Worm (Caenorhabditis elegans) whole organism, L3 larva: ENCODE measurements around the gene M199.7.
"Not testable (repeated sequence)": the region's sequence is repeated elsewhere in the genome, so short reads cannot be mapped to it uniquely, and the experiment has no call there.

Experiments
- R02D3.7 ChIP-seq: fragments of 150-350 bp; optimal IDR thresholded peaks from 2 replicates; lab custom pipeline; 2014; ENCODE audit warnings: missing biosample characterization, missing genetic modification characterization
- ZK546.5 ChIP-seq: sonication (generic microtip); optimal IDR thresholded peaks from 2 replicates; lab custom pipeline; 2017; ENCODE audit warnings: missing biosample characterization, missing genetic modification characterization
- aly-2 ChIP-seq: fragments of 150-350 bp; optimal IDR thresholded peaks from 2 replicates; lab custom pipeline; 2014; ENCODE audit warnings: missing biosample characterization, missing genetic modification characterization
- ama-1 ChIP-seq: fragments of 150-350 bp; optimal IDR thresholded peaks from 2 replicates; lab custom pipeline; 2018
- ceh-16 ChIP-seq: sonication (generic microtip); optimal IDR thresholded peaks from 2 replicates; lab custom pipeline; 2017; ENCODE audit warnings: missing biosample characterization, missing genetic modification characterization
- ceh-28 ChIP-seq: fragments of 150-350 bp; optimal IDR thresholded peaks from 2 replicates; lab custom pipeline; 2014; ENCODE audit warnings: missing biosample characterization, missing genetic modification reagents, missing genetic modification characterization
- ceh-82 ChIP-seq: fragments of 150-350 bp; optimal IDR thresholded peaks from 2 replicates; lab custom pipeline; 2014; ENCODE audit warnings: missing biosample characterization, missing genetic modification characterization
- ceh-9 ChIP-seq: sonication (generic microtip); optimal IDR thresholded peaks from 2 replicates; lab custom pipeline; 2018; ENCODE audit warnings: missing biosample characterization, missing genetic modification characterization
- daf-12 ChIP-seq: fragments of 150-350 bp; optimal IDR thresholded peaks from 2 replicates; lab custom pipeline; 2014; ENCODE audit warnings: missing biosample characterization, missing genetic modification reagents, missing genetic modification characterization
- egl-27 ChIP-seq: sonication (generic microtip); optimal IDR thresholded peaks from 4 replicates; lab custom pipeline; 2017; ENCODE audit warnings: missing biosample characterization, missing genetic modification reagents, missing genetic modification characterization
- elt-1 ChIP-seq: fragments of 150-350 bp; optimal IDR thresholded peaks from 2 replicates; lab custom pipeline; 2014; ENCODE audit warnings: missing biosample characterization, missing genetic modification characterization
- elt-2 ChIP-seq: sonication (generic microtip); optimal IDR thresholded peaks from 2 replicates; lab custom pipeline; 2016; ENCODE audit warnings: missing genetic modification reagents, mild to moderate bottlenecking, missing genetic modification characterization, missing compliant biosample characterization
- elt-3 ChIP-seq, 3 experiments: fragments of 150-350 bp in 1 of 3; sonication (generic microtip) in 2 of 3; optimal IDR thresholded peaks; 2 replicates in 2 of 3; 4 replicates in 1 of 3; lab custom pipeline; 2014 to 2017; ENCODE audit warnings: missing biosample characterization in 3 of 3, missing genetic modification characterization in 3 of 3
- fkh-10 ChIP-seq: sonication (generic microtip); optimal IDR thresholded peaks from 2 replicates; lab custom pipeline; 2017; ENCODE audit warnings: missing biosample characterization, missing genetic modification reagents, missing genetic modification characterization
- fkh-2 ChIP-seq: fragments of 150-350 bp; optimal IDR thresholded peaks from 2 replicates; lab custom pipeline; 2014; ENCODE audit warnings: missing biosample characterization, missing genetic modification reagents, missing genetic modification characterization
- fos-1 ChIP-seq: fragments of 150-350 bp; optimal IDR thresholded peaks from 2 replicates; lab custom pipeline; 2014; ENCODE audit warnings: missing biosample characterization, missing genetic modification characterization
- hmg-11 ChIP-seq: sonication (generic microtip); optimal IDR thresholded peaks from 2 replicates; lab custom pipeline; 2016; ENCODE audit warnings: missing genetic modification characterization, missing compliant biosample characterization
- jun-1 ChIP-seq: fragments of 150-350 bp; optimal IDR thresholded peaks from 2 replicates; lab custom pipeline; 2014; ENCODE audit warnings: missing biosample characterization, missing genetic modification reagents, missing genetic modification characterization
- mdl-1 ChIP-seq: fragments of 150-350 bp; optimal IDR thresholded peaks from 2 replicates; lab custom pipeline; 2014; ENCODE audit warnings: missing biosample characterization, missing genetic modification characterization
- nhr-11 ChIP-seq: fragments of 150-350 bp; optimal IDR thresholded peaks from 2 replicates; lab custom pipeline; 2014; ENCODE audit warnings: missing biosample characterization, missing genetic modification characterization
- nhr-12 ChIP-seq: fragments of 150-350 bp; optimal IDR thresholded peaks from 2 replicates; lab custom pipeline; 2014; ENCODE audit warnings: missing biosample characterization, missing genetic modification characterization
- nhr-23 ChIP-seq: fragments of 150-350 bp; optimal IDR thresholded peaks from 2 replicates; lab custom pipeline; 2014; ENCODE audit warnings: missing biosample characterization, missing genetic modification reagents, missing genetic modification characterization
- nhr-237 ChIP-seq: fragments of 150-350 bp; optimal IDR thresholded peaks from 2 replicates; lab custom pipeline; 2014; ENCODE audit warnings: missing biosample characterization, missing genetic modification characterization
- nhr-43 ChIP-seq: sonication (generic microtip); optimal IDR thresholded peaks from 2 replicates; lab custom pipeline; 2016; ENCODE audit warnings: mild to moderate bottlenecking, missing genetic modification characterization, missing compliant biosample characterization; ENCODE audit not compliant: poor library complexity, severe bottlenecking
- nhr-67 ChIP-seq: fragments of 150-350 bp; optimal IDR thresholded peaks from 2 replicates; lab custom pipeline; 2014; ENCODE audit warnings: missing biosample characterization, missing genetic modification characterization
- nhr-76 ChIP-seq: fragments of 150-350 bp; sonication (generic microtip); optimal IDR thresholded peaks from 5 replicates; lab custom pipeline; 2014; ENCODE audit warnings: missing biosample characterization, missing genetic modification characterization
- pha-4 ChIP-seq: fragments of 150-350 bp; optimal IDR thresholded peaks from 2 replicates; lab custom pipeline; 2014; ENCODE audit warnings: missing biosample characterization, missing genetic modification reagents, missing genetic modification characterization
- pqm-1 ChIP-seq: fragments of 150-350 bp; optimal IDR thresholded peaks from 2 replicates; lab custom pipeline; 2017; ENCODE audit warnings: missing biosample characterization, missing genetic modification characterization, inconsistent platforms
- sea-2 ChIP-seq: fragments of 150-350 bp; sonication (generic microtip); optimal IDR thresholded peaks from 4 replicates; lab custom pipeline; 2014; ENCODE audit warnings: missing biosample characterization, missing genetic modification reagents, missing genetic modification characterization
- skn-1 ChIP-seq: fragments of 150-350 bp; optimal IDR thresholded peaks from 2 replicates; lab custom pipeline; 2014; ENCODE audit warnings: missing biosample characterization, missing genetic modification characterization
- unc-39 ChIP-seq: sonication (generic microtip); optimal IDR thresholded peaks from 4 replicates; lab custom pipeline; 2017; ENCODE audit warnings: missing biosample characterization, missing genetic modification characterization
- unc-62 ChIP-seq: fragments of 150-350 bp; sonication (generic microtip); optimal IDR thresholded peaks from 4 replicates; lab custom pipeline; 2014; ENCODE audit warnings: missing biosample characterization, missing genetic modification reagents, missing genetic modification characterization
- zag-1 ChIP-seq: fragments of 150-350 bp; optimal IDR thresholded peaks from 2 replicates; lab custom pipeline; 2014; ENCODE audit warnings: missing biosample characterization, missing genetic modification characterization
- ztf-4 ChIP-seq: fragments of 150-350 bp; optimal IDR thresholded peaks from 2 replicates; lab custom pipeline; 2014; ENCODE audit warnings: missing biosample characterization, missing genetic modification characterization

The M199.7 gene

ce11 chrIV:15120746-15121145, 2.2 kb upstream of the M199.7 start, which contains the start of gene clec-189:
clec-189 (plus strand) TSS chrIV:15120837.
- no peak for TF ChIP-seq R02D3.7 (tag; lab: Kevin White, UChicago)
- TF ChIP-seq nhr-67 (tag; lab: Kevin White, UChicago), result no peak
- TF ChIP-seq ceh-28 (tag; lab: Kevin White, UChicago), result no peak
- no peak for TF ChIP-seq elt-2

DNA sequence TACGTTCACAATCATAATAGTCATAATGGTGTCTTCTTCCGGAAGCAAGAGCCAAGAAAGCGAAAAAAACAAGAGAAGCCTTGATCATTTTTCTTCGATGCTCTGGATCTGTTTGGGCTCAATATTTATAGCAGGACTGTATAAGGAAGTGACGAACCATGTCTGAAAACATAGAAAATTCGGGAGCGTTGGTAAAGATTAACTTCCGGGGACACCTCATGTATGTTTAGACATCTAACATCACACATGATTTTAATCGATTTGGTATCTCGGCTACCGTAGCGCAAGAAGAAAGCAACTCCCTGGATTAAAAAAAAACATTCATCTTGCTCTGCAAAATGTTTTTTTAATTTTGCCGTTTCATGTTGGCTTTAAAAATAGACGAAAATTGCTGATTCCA, 3.0 kb downstream of the M199.7 start, which contains the start of gene clec-190:
clec-190 (minus strand) TSS at position 101 of the 400 bp plus-strand sequence.
- TF ChIP-seq ceh-28 (tag; lab: Kevin White, UChicago) (no peak), aly-2 (tag; lab: Kevin White, UChicago) (no peak), fkh-2 (tag; lab: Kevin White, UChicago) (no peak), R02D3.7 (tag; lab: Kevin White, UChicago) (no peak)

ce11 chrIV:15127731-15128130, 4.7 kb downstream of the M199.7 start, which contains the start of gene M199.9:
M199.9 (minus strand) TSS chrIV:15127831.
- TF ChIP-seq pqm-1, result no peak
- TF ChIP-seq, all 47 proteins: peak for 0

DNA sequence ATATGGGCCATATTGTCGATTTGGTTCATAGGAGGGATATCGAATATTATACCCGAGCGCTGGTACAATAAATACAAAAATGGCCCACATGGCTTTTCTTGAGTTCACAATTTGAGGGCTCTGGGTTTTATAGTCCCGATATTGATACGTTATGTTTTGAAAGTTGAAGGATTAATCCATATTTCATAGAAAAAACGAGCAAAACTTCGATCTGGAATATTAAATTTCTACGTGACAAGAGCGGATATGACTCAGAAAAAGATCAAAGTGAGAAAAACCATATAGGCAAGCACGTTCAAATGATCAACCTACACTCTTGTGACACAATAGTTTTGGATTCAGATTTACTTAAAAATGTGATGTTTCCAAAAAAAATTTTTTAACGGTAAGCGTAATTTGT, 8.7 kb downstream of the M199.7 start, which contains the start of gene col-135:
col-135 (minus strand) TSS at position 101 of the 400 bp plus-strand sequence.
- no peak for TF ChIP-seq ceh-82 (tag; lab: Kevin White, UChicago)
- no peak for TF ChIP-seq R02D3.7 (tag; lab: Kevin White, UChicago)
- no peak for TF ChIP-seq nhr-23 (tag; lab: Kevin White, UChicago)
- TF ChIP-seq skn-1 (tag; lab: Kevin White, UChicago), result no peak
- TF ChIP-seq elt-2, result no peak
- no peak for TF ChIP-seq nhr-237 (tag; lab: Kevin White, UChicago)
- no peak for TF ChIP-seq nhr-11 (tag; lab: Kevin White, UChicago)
- no peak for TF ChIP-seq pqm-1
- TF ChIP-seq unc-39 (tag; lab: Kevin White, UChicago), result no peak
- TF ChIP-seq ceh-16 (tag; lab: Kevin White, UChicago), result no peak
- TF ChIP-seq pha-4 (tag; lab: Kevin White, UChicago), result no peak
- TF ChIP-seq fos-1 (tag; lab: Kevin White, UChicago), result no peak
- TF ChIP-seq elt-1 (tag; lab: Kevin White, UChicago), result no peak
- no peak for TF ChIP-seq ceh-28 (tag; lab: Kevin White, UChicago)
- no peak for TF ChIP-seq egl-27 (tag; lab: Kevin White, UChicago)
- no peak for TF ChIP-seq nhr-43 (tag; lab: Kevin White, UChicago)
- TF ChIP-seq ztf-4, result no peak
- TF ChIP-seq mdl-1 (tag; lab: Kevin White, UChicago), result no peak
- TF ChIP-seq, all 47 proteins: peak for 0

DNA sequence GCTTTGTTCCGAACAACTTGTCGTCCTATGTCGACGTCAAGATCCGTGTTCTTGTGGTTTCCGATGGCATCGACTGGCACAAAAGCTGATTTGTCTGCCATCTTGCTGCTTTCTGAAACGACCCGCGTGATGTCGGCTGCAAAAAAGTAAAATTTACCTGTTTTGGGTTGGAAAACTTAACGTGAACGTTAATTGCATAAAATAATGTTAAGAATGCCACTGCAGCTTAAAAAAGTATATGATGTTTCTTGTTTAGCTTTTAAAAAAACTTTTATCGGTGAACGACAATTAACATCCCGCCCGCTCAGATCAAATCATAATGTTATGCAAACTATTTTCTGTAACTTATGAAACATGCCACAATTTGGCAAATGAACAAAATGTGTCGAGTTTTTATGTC, 10.9 kb downstream of the M199.7 start, which contains the start of gene M199.8:
M199.8 (minus strand) TSS at position 101 of the 400 bp plus-strand sequence.
- TF ChIP-seq daf-12 (tag; lab: Kevin White, UChicago); ama-1 (lab: Kevin White, UChicago); pqm-1: not testable (repeated sequence)

DNA sequence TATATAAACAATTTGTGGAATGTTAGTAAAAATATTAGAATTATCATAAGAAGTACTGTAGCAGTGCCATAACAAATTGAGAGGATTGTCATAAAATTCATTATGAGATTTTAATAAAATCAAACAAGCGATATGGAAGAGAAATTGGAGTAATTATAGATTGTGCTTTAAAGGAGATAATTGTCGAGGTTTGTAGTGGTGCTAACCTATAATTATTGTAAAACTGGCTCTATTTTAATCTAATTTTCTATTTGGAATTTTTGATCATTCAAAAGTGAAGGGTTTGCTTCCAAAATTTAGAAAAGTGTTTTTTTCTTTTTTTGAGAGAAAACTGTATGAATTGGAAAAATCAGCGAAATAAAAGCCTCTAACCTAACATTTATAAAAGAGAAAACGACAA, 17.9 kb downstream of the M199.7 start, which contains the start of gene srg-51:
srg-51 (minus strand) TSS at position 101 of the 400 bp plus-strand sequence.
- no peak for TF ChIP-seq fkh-10
- TF ChIP-seq elt-1 (tag; lab: Kevin White, UChicago), result no peak
- TF ChIP-seq hmg-11, result no peak
- no peak for TF ChIP-seq zag-1 (tag; lab: Kevin White, UChicago)
- no peak for TF ChIP-seq unc-62 (GFP tag; lab: Kevin White, UChicago)
- no peak for TF ChIP-seq nhr-76 (tag; lab: Kevin White, UChicago)
- no peak for TF ChIP-seq sea-2 (GFP tag; lab: Kevin White, UChicago)
- no peak for TF ChIP-seq nhr-12 (tag; lab: Kevin White, UChicago)
- no peak for TF ChIP-seq nhr-23 (tag; lab: Kevin White, UChicago)
- TF ChIP-seq ztf-4, result no peak
- TF ChIP-seq jun-1 (tag; lab: Kevin White, UChicago), result no peak
- TF ChIP-seq unc-39 (tag; lab: Kevin White, UChicago), result no peak
- TF ChIP-seq ceh-9 (tag; lab: Kevin White, UChicago), result no peak
- TF ChIP-seq elt-3 (tag; optimal IDR thresholded peaks at IDR 0.05; lab: Kevin White, UChicago), result no peak
- no peak for TF ChIP-seq aly-2 (tag; lab: Kevin White, UChicago)
- no peak for TF ChIP-seq ceh-16 (tag; lab: Kevin White, UChicago)
- TF ChIP-seq ceh-28 (tag; lab: Kevin White, UChicago), result no peak
- TF ChIP-seq daf-12 (tag; lab: Kevin White, UChicago), result no peak
- no peak for TF ChIP-seq ZK546.5 (tag; lab: Kevin White, UChicago)
- TF ChIP-seq, all 47 proteins: peak for 0
